Worm (Caenorhabditis elegans) whole organism, early embryonic: Measurements from ENCODE around the gene F09F9.5.

Experiments
- B0310.2 ChIP-seq: sonication (generic microtip); optimal IDR thresholded peaks from 2 replicates; lab custom pipeline; 2016; ENCODE audit warnings: mild to moderate bottlenecking, missing genetic modification characterization, missing compliant biosample characterization
- ama-1 ChIP-seq: fragments of 150-350 bp; optimal IDR thresholded peaks from 2 replicates; lab custom pipeline; 2014
- ceh-36 ChIP-seq: sonication (generic microtip); optimal IDR thresholded peaks from 2 replicates; lab custom pipeline; 2016; ENCODE audit warnings: missing genetic modification characterization, inconsistent platforms, missing compliant biosample characterization
- flt-1 ChIP-seq: fragments of 200-800 bp; sonication (Bioruptor generic); IDR thresholded peaks from 2 replicates; pipeline ENCODE4 v1.3.6; 2022; ENCODE audit warnings: missing genetic modification characterization, missing compliant biosample characterization
- pes-1 ChIP-seq: fragments of 200-800 bp; sonication (Bioruptor generic); IDR thresholded peaks from 2 replicates; pipeline ENCODE4 v1.3.6; 2022; ENCODE audit warnings: missing genetic modification reagents, missing genetic modification characterization, missing compliant biosample characterization
- tbx-11 ChIP-seq: fragments of 200-800 bp; sonication (Bioruptor generic); IDR thresholded peaks from 2 replicates; pipeline ENCODE4 v1.3.6; 2022; ENCODE audit warnings: missing genetic modification characterization, missing compliant biosample characterization

- TF ChIP-seq ceh-36 (tag; lab: Kevin White, UChicago) (no peak), tbx-11 (GFP tag; lab: Robert Waterston, UW) (no peak), flt-1 (GFP tag; lab: Robert Waterston, UW) (no peak), B0310.2 (tag; lab: Kevin White, UChicago) (no peak), pes-1 (GFP tag; lab: Robert Waterston, UW) (no peak), ama-1 (lab: Kevin White, UChicago) (no peak)
These were observed 23.2 kb downstream of the F09F9.5 start for ce11 chrX:4140755-4141417.
